Worm (Caenorhabditis elegans): ENCODE data around the gene Y51H7C.1.

- TF ChIP-seq tra-4 (tag; optimal IDR thresholded peaks at IDR 0.05) (no peak), ama-1 (optimal IDR thresholded peaks at IDR 0.05) (no peak), B0310.2 (tag; optimal IDR thresholded peaks at IDR 0.05) (no peak), flt-1 (GFP tag; IDR thresholded peaks at IDR 0.05) (no peak), hmg-4 (GFP tag; optimal IDR thresholded peaks at IDR 0.05) (no peak), F13C5.2 (tag; optimal IDR thresholded peaks at IDR 0.05) (no peak), aly-1 (tag; optimal IDR thresholded peaks at IDR 0.05) (no peak), tbx-11 (GFP tag; IDR thresholded peaks at IDR 0.05) (no peak), scrt-1 (GFP tag; IDR thresholded peaks at IDR 0.05) (no peak), hnd-1 (tag; optimal IDR thresholded peaks at IDR 0.05) (no peak), ets-7 (tag; optimal IDR thresholded peaks at IDR 0.05) (no peak), ceh-13 (GFP tag; optimal IDR thresholded peaks at IDR 0.05) (no peak), ceh-36 (tag; optimal IDR thresholded peaks at IDR 0.05) (no peak), pes-1 (GFP tag; IDR thresholded peaks at IDR 0.05) (no peak)
These were observed 32.8 kb downstream of the Y51H7C.1 start, which contains the start of gene emc-1 for ce11 chrII:1500286-1500840.
